Fruit fly (Drosophila melanogaster) Kc167 (cell line): ENCODE data around the gene CG9171.

Experiments used
- Myc ChIP-seq: fragments of >200 bp; optimal IDR thresholded peaks from 2 replicates; lab custom pipeline; 2017; ENCODE audit warnings: missing external identifiers
- Sin3A ChIP-seq: fragments of >200 bp; optimal IDR thresholded peaks from 2 replicates; lab custom pipeline; 2018; ENCODE audit warnings: missing external identifiers
- ttk ChIP-seq: sonication (Bioruptor generic); optimal IDR thresholded peaks from 2 replicates; lab custom pipeline; 2017; ENCODE audit warnings: missing external identifiers

DNA sequence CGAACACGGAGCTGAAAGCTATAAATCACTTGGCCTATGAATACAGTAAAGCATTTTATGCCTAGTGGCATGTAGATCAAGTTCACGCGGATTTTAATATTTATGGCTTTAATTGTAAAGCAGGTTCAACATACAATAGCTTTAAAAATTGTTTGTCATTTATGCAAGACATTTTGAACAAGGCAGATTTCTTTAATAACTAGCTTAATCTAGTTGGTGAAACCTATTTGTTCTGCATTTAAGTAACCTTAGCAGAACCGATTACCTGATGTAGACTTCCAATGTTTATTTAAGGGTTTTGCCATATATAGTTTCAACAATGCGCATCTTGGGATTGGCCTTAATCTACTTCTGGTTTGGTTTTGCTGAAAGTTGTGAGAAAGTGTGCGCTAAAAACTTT lies 11.2 kb upstream of the CG9171 start, which contains the start of gene CG43307:
- TF ChIP-seq Sin3A (no peak), ttk (lab: Kevin White, UChicago) (no peak), Myc (lab: Kevin White, UChicago) (no peak)
